Worm (Caenorhabditis elegans) whole organism, L3 larva: ENCODE results near the gene F33A8.7.

Experiments used
- R02D3.7 ChIP-seq: fragments of 150-350 bp; optimal IDR thresholded peaks from 2 replicates; lab custom pipeline; 2014; ENCODE audit warnings: missing biosample characterization, missing genetic modification characterization
- aly-2 ChIP-seq: fragments of 150-350 bp; optimal IDR thresholded peaks from 2 replicates; lab custom pipeline; 2014; ENCODE audit warnings: missing biosample characterization, missing genetic modification characterization
- ceh-28 ChIP-seq: fragments of 150-350 bp; optimal IDR thresholded peaks from 2 replicates; lab custom pipeline; 2014; ENCODE audit warnings: missing biosample characterization, missing genetic modification reagents, missing genetic modification characterization
- ceh-9 ChIP-seq: sonication (generic microtip); optimal IDR thresholded peaks from 2 replicates; lab custom pipeline; 2018; ENCODE audit warnings: missing biosample characterization, missing genetic modification characterization
- egl-5 ChIP-seq: fragments of 150-350 bp; optimal IDR thresholded peaks from 2 replicates; lab custom pipeline; 2017; ENCODE audit warnings: missing biosample characterization, missing genetic modification reagents, missing genetic modification characterization, inconsistent platforms
- elt-1 ChIP-seq: fragments of 150-350 bp; optimal IDR thresholded peaks from 2 replicates; lab custom pipeline; 2014; ENCODE audit warnings: missing biosample characterization, missing genetic modification characterization
- elt-2 ChIP-seq: sonication (generic microtip); optimal IDR thresholded peaks from 2 replicates; lab custom pipeline; 2016; ENCODE audit warnings: missing genetic modification reagents, mild to moderate bottlenecking, missing genetic modification characterization, missing compliant biosample characterization
- elt-3 ChIP-seq, 3 experiments: fragments of 150-350 bp in 1 of 3; sonication (generic microtip) in 2 of 3; optimal IDR thresholded peaks; 2 replicates in 2 of 3; 4 replicates in 1 of 3; lab custom pipeline; 2014 to 2017; ENCODE audit warnings: missing biosample characterization in 3 of 3, missing genetic modification characterization in 3 of 3
- eor-1 ChIP-seq, 2 experiments: fragments of 150-350 bp; optimal IDR thresholded peaks; 2 replicates each; lab custom pipeline; 2014 to 2018; ENCODE audit warnings: missing biosample characterization in 2 of 2, missing genetic modification characterization in 2 of 2
- fkh-10 ChIP-seq: sonication (generic microtip); optimal IDR thresholded peaks from 2 replicates; lab custom pipeline; 2017; ENCODE audit warnings: missing biosample characterization, missing genetic modification reagents, missing genetic modification characterization
- fkh-2 ChIP-seq: fragments of 150-350 bp; optimal IDR thresholded peaks from 2 replicates; lab custom pipeline; 2014; ENCODE audit warnings: missing biosample characterization, missing genetic modification reagents, missing genetic modification characterization
- jun-1 ChIP-seq: fragments of 150-350 bp; optimal IDR thresholded peaks from 2 replicates; lab custom pipeline; 2014; ENCODE audit warnings: missing biosample characterization, missing genetic modification reagents, missing genetic modification characterization
- lin-15B ChIP-seq: fragments of 150-350 bp; optimal IDR thresholded peaks from 2 replicates; lab custom pipeline; 2014; ENCODE audit warnings: missing biosample characterization, missing genetic modification characterization
- lin-39 ChIP-seq: fragments of 150-350 bp; optimal IDR thresholded peaks from 2 replicates; lab custom pipeline; 2018; ENCODE audit warnings: missing biosample characterization, missing genetic modification reagents, missing genetic modification characterization
- nfya-1 ChIP-seq: sonication (generic microtip); optimal IDR thresholded peaks from 2 replicates; lab custom pipeline; 2017; ENCODE audit warnings: missing genetic modification characterization, mild to moderate bottlenecking, missing compliant biosample characterization, antibody characterized with exemption, moderate library complexity; ENCODE audit not compliant: insufficient read depth
- nhr-12 ChIP-seq: fragments of 150-350 bp; optimal IDR thresholded peaks from 2 replicates; lab custom pipeline; 2014; ENCODE audit warnings: missing biosample characterization, missing genetic modification characterization
- nhr-23 ChIP-seq: fragments of 150-350 bp; optimal IDR thresholded peaks from 2 replicates; lab custom pipeline; 2014; ENCODE audit warnings: missing biosample characterization, missing genetic modification reagents, missing genetic modification characterization
- nhr-43 ChIP-seq: sonication (generic microtip); optimal IDR thresholded peaks from 2 replicates; lab custom pipeline; 2016; ENCODE audit warnings: mild to moderate bottlenecking, missing genetic modification characterization, missing compliant biosample characterization; ENCODE audit not compliant: poor library complexity, severe bottlenecking
- nhr-67 ChIP-seq: fragments of 150-350 bp; optimal IDR thresholded peaks from 2 replicates; lab custom pipeline; 2014; ENCODE audit warnings: missing biosample characterization, missing genetic modification characterization
- pha-4 ChIP-seq: fragments of 150-350 bp; optimal IDR thresholded peaks from 2 replicates; lab custom pipeline; 2014; ENCODE audit warnings: missing biosample characterization, missing genetic modification reagents, missing genetic modification characterization
- sea-2 ChIP-seq: fragments of 150-350 bp; sonication (generic microtip); optimal IDR thresholded peaks from 4 replicates; lab custom pipeline; 2014; ENCODE audit warnings: missing biosample characterization, missing genetic modification reagents, missing genetic modification characterization
- snpc-4 ChIP-seq: fragments of 150-350 bp; optimal IDR thresholded peaks from 2 replicates; lab custom pipeline; 2014; ENCODE audit warnings: missing biosample characterization, missing genetic modification characterization
- unc-39 ChIP-seq: sonication (generic microtip); optimal IDR thresholded peaks from 4 replicates; lab custom pipeline; 2017; ENCODE audit warnings: missing biosample characterization, missing genetic modification characterization
- unc-62 ChIP-seq: fragments of 150-350 bp; sonication (generic microtip); optimal IDR thresholded peaks from 4 replicates; lab custom pipeline; 2014; ENCODE audit warnings: missing biosample characterization, missing genetic modification reagents, missing genetic modification characterization
- ztf-11 ChIP-seq: fragments of 150-350 bp; optimal IDR thresholded peaks from 2 replicates; lab custom pipeline; 2014; ENCODE audit warnings: missing biosample characterization, missing genetic modification characterization
- ztf-4 ChIP-seq: fragments of 150-350 bp; optimal IDR thresholded peaks from 2 replicates; lab custom pipeline; 2014; ENCODE audit warnings: missing biosample characterization, missing genetic modification characterization

F33A8.7 gene

DNA sequence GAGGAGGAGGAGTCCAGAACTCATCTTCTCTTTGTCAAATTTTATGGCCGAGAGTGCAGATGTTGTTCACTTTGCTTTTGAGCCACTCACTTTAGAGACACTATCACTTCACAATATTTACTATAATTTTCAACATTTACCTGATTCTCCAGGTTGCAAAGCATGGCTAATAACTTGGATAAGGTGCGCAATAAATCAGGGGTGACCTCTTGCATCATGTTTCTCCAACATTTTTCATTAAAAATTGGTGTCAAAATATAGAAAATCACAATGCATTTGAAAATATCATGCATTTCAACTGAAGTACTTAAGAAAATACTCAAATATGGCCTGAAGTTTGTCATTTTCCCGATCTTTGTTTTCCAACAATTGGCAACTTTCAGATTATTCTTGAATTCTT is 29.9 kb downstream of the F33A8.7 start:
- no peak for TF ChIP-seq ztf-4 (tag; lab: Kevin White, UChicago)
- no peak for TF ChIP-seq egl-5 (tag; lab: Kevin White, UChicago)
- no peak for TF ChIP-seq snpc-4
- TF ChIP-seq R02D3.7 (tag; lab: Kevin White, UChicago): no peak
- TF ChIP-seq ceh-28 (tag; lab: Kevin White, UChicago): no peak
- no peak for TF ChIP-seq sea-2 (GFP tag; lab: Kevin White, UChicago)
- no peak for TF ChIP-seq elt-3 (tag; optimal IDR thresholded peaks at IDR 0.05; lab: Kevin White, UChicago)
- no peak for TF ChIP-seq fkh-2 (tag; lab: Kevin White, UChicago)
- no peak for TF ChIP-seq ztf-11 (tag; lab: Kevin White, UChicago)
- TF ChIP-seq nhr-43 (tag; lab: Kevin White, UChicago): no peak
- TF ChIP-seq, all 47 proteins: peak for 0

DNA sequence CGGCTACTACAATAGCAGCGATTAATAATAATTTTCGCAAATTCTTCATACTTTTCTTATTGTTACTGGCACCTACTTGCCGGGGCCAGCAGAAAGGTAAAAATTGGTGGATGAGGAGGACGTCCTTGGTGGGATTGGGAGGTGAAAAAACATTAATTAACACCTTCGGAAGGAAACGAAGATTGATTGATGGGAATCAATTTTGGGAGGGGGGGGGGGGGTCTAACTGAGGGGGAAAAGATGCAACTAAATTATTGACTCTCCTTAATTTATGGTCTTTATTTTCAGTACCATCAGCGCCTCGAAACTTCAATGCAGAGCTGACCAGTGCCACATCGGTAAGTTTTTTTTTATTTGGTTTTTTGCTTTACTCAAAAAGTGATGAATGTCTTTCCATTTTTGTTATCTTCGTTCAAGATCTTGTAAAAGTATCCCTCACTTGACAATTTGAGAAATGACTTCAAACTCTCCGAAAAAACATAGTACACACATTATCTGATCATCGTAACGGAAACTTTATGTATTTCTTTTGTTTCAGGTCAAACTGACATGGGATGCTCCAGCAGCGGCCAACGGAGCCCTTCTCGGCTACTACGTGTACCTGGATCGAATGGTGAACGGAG is 31.7 kb downstream of the F33A8.7 start:
- TF ChIP-seq jun-1 (tag; lab: Kevin White, UChicago): no peak
- TF ChIP-seq elt-1 (tag; lab: Kevin White, UChicago): peak; percentile 89
- TF ChIP-seq ceh-9: no peak
- TF ChIP-seq eor-1 (tag; optimal IDR thresholded peaks at IDR 0.05; lab: Kevin White, UChicago): no peak
- no peak for TF ChIP-seq unc-62 (GFP tag; lab: Kevin White, UChicago)

ce11 chrII:10990592-10990991 is 34.9 kb downstream of the F33A8.7 start:
- TF ChIP-seq lin-39 (tag; lab: Kevin White, UChicago) (peak; percentile 71), elt-2 (tag; lab: Kevin White, UChicago) (no peak)

DNA sequence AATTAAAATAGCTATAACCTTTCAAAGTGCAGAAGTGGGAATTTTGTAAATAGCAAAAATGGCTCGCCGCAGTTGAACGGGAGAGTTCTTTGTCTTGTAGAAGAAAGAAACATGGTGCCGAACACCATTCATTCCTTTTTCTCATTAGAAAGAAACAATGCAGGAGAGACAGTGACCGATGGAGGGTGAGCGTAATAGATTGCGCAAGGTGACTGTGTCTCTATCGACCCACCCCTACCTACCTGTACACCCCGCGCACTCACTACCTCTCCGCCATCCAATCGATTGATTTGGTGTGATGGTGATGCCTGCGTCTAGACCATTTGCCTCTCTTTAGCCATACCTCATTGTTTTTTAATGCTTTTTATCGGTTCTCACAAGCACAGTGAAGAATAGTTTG is 36.3 kb downstream of the F33A8.7 start:
- TF ChIP-seq egl-5 (tag; lab: Kevin White, UChicago) (peak; percentile 37), nhr-12 (tag; lab: Kevin White, UChicago) (no peak)

- no peak for TF ChIP-seq nhr-67 (tag; lab: Kevin White, UChicago)
- peak; percentile 16 for TF ChIP-seq pha-4 (tag; lab: Kevin White, UChicago)
- TF ChIP-seq egl-5 (tag; lab: Kevin White, UChicago): no peak
Measured at ce11 chrII:10988575-10988974, 36.9 kb downstream of the F33A8.7 start.

ce11 chrII:10986461-10987090 is 38.9 kb downstream of the F33A8.7 start:
- TF ChIP-seq lin-15B (tag; lab: Kevin White, UChicago) (no peak), lin-39 (tag; lab: Kevin White, UChicago) (peak; percentile 56), egl-5 (tag; lab: Kevin White, UChicago) (no peak)
- TF ChIP-seq, all 47 proteins: peak for 1

DNA sequence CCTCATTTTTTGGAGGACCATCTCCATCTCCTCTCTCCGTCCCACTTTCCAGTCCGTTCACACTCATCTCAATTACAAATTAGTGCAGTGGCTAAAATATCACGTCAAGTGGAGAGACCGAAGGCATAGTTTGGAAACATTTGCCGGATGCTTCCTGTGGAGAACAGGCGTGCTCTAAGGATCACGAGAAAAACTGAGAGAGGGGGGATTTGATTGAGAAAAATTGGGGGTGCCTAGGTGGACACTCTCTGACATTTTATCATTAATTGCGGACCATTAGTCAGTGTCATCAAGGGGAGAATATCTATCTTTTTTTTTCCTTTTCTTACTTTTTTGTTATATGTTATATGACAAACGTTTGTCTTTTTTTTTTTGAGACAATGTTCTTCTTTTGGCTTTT is 43.4 kb downstream of the F33A8.7 start:
- TF ChIP-seq nfya-1 (tag; lab: Kevin White, UChicago) (peak; percentile 35), lin-39 (tag; lab: Kevin White, UChicago) (peak; percentile 50), sea-2 (GFP tag; lab: Kevin White, UChicago) (no peak), egl-5 (tag; lab: Kevin White, UChicago) (peak; percentile 56)

DNA sequence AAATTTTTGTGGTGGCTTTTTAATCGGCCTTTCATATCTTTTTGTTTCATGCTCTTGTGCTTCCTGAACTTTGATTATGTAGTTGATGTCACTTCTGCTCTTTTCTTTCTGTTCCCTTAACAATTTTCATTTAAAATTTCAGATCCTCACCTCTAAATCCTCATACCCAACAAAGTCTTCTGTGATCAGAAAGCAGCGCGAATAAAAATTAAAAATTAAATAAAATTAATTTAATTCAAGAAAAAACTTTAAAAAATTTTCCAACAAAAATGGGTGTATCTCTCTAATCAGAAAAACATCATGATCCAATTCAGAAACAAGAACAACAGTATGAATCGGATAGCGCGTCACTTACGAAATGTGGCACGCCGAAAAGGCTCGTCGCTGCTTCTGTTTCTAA is 50.2 kb downstream of the F33A8.7 start, which contains the start of gene ptp-3:
TSS of gene ptp-3 (plus strand) at position 301 of the 400 bp plus-strand sequence.
- no peak for TF ChIP-seq aly-2 (tag; lab: Kevin White, UChicago)
- no peak for TF ChIP-seq fkh-10 (GFP tag; lab: Kevin White, UChicago)
- no peak for TF ChIP-seq lin-39 (tag; lab: Kevin White, UChicago)
- no peak for TF ChIP-seq unc-39 (tag; lab: Kevin White, UChicago)
- no peak for TF ChIP-seq nhr-23 (tag; lab: Kevin White, UChicago)
- no peak for TF ChIP-seq lin-15B (tag; lab: Kevin White, UChicago)
